Fruit fly (Drosophila melanogaster) whole organism: ENCODE data around the gene CG43052.

Experiments used
- CG8478 ChIP-seq: fragments of >200 bp; optimal IDR thresholded peaks from 2 replicates; lab custom pipeline; 2018; ENCODE audit warnings: inconsistent platforms
- Dll ChIP-seq: fragments of >200 bp; optimal IDR thresholded peaks from 2 replicates; lab custom pipeline; 2017
- EcR ChIP-seq, 2 experiments: fragments of >200 bp; optimal IDR thresholded peaks; 2 replicates each; lab custom pipeline; 2017; ENCODE audit warnings: missing biosample characterization in 2 of 2, missing genetic modification characterization in 2 of 2, missing genetic modification reagents in 2 of 2
- pan ChIP-seq: fragments of >200 bp; optimal IDR thresholded peaks from 2 replicates; lab custom pipeline; 2017
- psq ChIP-seq: fragments of >200 bp; optimal IDR thresholded peaks from 2 replicates; lab custom pipeline; 2017
- usp ChIP-seq: fragments of >200 bp; optimal IDR thresholded peaks from 2 replicates; lab custom pipeline; 2017; ENCODE audit warnings: missing biosample characterization, missing genetic modification characterization, mixed read lengths

The CG43052 gene

dm6 chr2L:14351441-14352127, at the start of gene CG43052:
Gene CG43052 (plus strand): TSS chr2L:14352077.
- TF ChIP-seq usp (GFP tag; lab: Kevin White, UChicago) (no peak), EcR (GFP tag; optimal IDR thresholded peaks at IDR 0.05; lab: Kevin White, UChicago) (no peak), pan (no peak), psq (lab: Kevin White, UChicago) (no peak), Dll (no peak), CG8478 (no peak)

- TF ChIP-seq pan (no peak), usp (GFP tag; lab: Kevin White, UChicago) (no peak), EcR (GFP tag; optimal IDR thresholded peaks at IDR 0.05; lab: Kevin White, UChicago) (no peak), Dll (no peak), psq (lab: Kevin White, UChicago) (no peak), CG8478 (no peak)
Observed at dm6 chr2L:14302478-14302877, 49.4 kb upstream of the CG43052 start.

DNA sequence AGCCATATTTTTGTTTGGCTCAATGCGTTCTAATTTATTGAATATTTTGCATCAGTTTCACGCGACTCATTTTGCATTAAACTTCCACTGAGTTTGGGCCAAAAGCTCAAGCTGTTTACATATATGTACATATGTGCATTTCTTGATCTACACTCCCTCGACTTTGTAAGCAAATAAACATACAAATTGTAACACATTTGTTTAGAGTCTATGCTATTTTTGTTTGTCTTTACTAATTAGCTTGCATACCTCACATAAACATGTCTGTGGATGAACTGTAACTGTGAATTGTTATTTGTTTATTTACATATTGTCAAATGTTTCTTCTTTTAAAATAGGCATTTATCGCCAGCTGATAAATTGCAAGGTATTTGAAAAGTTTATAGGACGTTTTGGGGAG, 44.4 kb upstream of the CG43052 start:
- TF ChIP-seq psq (lab: Kevin White, UChicago), result no peak

DNA sequence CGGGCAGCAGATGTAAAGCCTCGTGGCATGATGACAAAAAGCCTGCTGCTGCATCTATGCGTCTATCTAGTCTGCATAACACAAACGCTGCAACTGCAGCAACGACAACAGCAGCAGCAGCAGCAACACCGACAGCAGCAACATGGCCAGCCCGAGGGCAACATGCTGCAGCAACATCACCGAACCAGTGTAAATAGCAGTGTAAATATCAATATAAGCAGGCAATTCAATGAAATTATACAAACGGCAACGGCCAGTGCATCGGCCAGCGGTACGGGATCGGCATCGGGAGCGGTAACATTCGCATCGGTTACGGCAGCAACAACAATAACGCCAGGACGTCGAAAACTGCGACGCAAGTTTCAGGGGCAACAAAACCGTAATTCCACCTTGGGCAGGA, 43.6 kb upstream of the CG43052 start:
- TF ChIP-seq pan (no peak), Dll (no peak), CG8478 (no peak), psq (lab: Kevin White, UChicago) (no peak), EcR (GFP tag; optimal IDR thresholded peaks at IDR 0.05; lab: Kevin White, UChicago) (no peak), usp (GFP tag; lab: Kevin White, UChicago) (no peak)

- no peak for TF ChIP-seq Dll
- no peak for TF ChIP-seq usp (GFP tag; lab: Kevin White, UChicago)
- TF ChIP-seq psq (lab: Kevin White, UChicago), result no peak
- no peak for TF ChIP-seq EcR (GFP tag; optimal IDR thresholded peaks at IDR 0.05; lab: Kevin White, UChicago)
- TF ChIP-seq CG8478, result no peak
- no peak for TF ChIP-seq pan
Observed at dm6 chr2L:14308661-14309060, 43.2 kb upstream of the CG43052 start.

- TF ChIP-seq usp (GFP tag; lab: Kevin White, UChicago) (no peak), psq (lab: Kevin White, UChicago) (no peak), Dll (no peak), EcR (GFP tag; optimal IDR thresholded peaks at IDR 0.05; lab: Kevin White, UChicago) (no peak), pan (no peak), CG8478 (no peak)
Observed at dm6 chr2L:14316704-14317103, 35.2 kb upstream of the CG43052 start.

DNA sequence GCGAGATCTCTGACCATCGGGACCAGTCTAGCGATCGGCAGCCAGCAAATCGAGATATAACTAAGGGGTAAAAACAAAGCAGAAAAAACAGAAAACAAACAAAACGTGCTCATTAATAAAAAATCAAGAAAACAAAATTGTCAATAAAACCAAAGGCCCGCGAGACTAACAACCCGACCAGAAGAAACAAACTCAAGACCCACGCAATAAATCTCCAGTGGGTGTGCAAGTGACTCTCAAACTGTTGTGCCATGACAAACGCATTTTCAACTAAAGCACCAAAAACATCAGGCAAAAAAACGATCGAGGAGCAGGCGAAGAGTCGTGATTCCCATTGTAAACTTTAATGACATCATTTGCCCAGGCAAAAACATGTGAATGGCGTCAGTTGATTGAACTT, 33.9 kb upstream of the CG43052 start:
- TF ChIP-seq Dll (no peak), EcR (GFP tag; optimal IDR thresholded peaks at IDR 0.05; lab: Kevin White, UChicago) (no peak), psq (lab: Kevin White, UChicago) (no peak)

dm6 chr2L:14318600-14318999, 33.3 kb upstream of the CG43052 start:
- TF ChIP-seq EcR (GFP tag; optimal IDR thresholded peaks at IDR 0.05; lab: Kevin White, UChicago) (no peak), Dll (no peak), psq (lab: Kevin White, UChicago) (no peak), pan (no peak), usp (GFP tag; lab: Kevin White, UChicago) (no peak), CG8478 (no peak)

dm6 chr2L:14319005-14319404, 32.9 kb upstream of the CG43052 start:
- TF ChIP-seq pan, result no peak

dm6 chr2L:14333965-14334364, 17.9 kb upstream of the CG43052 start, which contains the start of gene CG33090:
Gene CG33090 (plus strand): TSS chr2L:14334158.
- TF ChIP-seq CG8478 (no peak), Dll (no peak), psq (lab: Kevin White, UChicago) (no peak), EcR (GFP tag; optimal IDR thresholded peaks at IDR 0.05; lab: Kevin White, UChicago) (no peak), pan (no peak), usp (GFP tag; lab: Kevin White, UChicago) (no peak)

DNA sequence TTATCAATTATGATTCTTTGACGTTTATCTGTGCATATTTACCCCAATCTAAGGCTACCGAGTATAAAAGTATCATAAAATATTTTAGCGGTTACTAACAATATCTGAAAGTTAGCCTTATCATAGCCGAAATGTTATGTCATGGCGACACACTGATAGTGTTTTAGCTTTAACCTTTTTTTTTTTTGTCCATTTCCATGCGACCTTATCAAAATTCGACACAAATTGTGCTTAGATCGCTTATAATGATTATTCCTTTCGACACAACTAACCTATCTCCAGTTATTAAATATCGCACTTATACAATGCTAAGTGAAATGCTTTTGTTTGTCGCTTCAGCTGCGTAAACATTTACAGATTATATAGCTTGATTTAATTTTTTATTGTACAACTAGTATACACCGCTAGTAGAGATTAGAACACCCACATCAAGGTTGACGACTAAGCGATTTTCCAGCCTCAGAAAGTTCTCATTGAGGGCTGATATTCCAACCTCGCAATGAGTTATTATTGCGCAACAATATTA, 15.5 kb upstream of the CG43052 start:
- TF ChIP-seq pan (no peak), usp (GFP tag; lab: Kevin White, UChicago) (no peak), EcR (GFP tag; optimal IDR thresholded peaks at IDR 0.05; lab: Kevin White, UChicago) (no peak), Dll (no peak)

DNA sequence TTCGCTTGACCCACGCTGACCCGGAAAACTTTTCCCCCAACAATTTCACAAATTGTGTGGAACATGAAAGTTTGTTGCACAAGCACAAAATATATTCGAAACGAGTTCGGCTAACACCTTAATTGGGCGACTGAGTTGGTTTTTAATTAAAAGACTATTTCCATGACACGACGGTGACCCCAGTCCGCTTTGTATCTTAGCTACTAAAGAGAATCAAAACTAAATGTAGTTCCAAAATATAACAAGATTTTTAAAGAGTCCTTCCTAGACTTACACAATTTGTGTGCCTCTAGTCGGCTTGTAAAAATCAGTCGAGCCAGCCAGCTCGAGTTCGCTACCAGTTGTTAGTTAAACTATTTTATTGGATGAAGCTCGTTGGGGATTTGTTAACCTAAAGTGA, 13.9 kb upstream of the CG43052 start, which contains the start of gene CG15286:
CG15286 (plus strand) TSS at position 301 of the 400 bp plus-strand sequence.
- TF ChIP-seq CG8478 (no peak), usp (GFP tag; lab: Kevin White, UChicago) (no peak), pan (no peak), psq (lab: Kevin White, UChicago) (no peak), EcR (GFP tag; optimal IDR thresholded peaks at IDR 0.05; lab: Kevin White, UChicago) (no peak)

dm6 chr2L:14340964-14341363, 10.9 kb upstream of the CG43052 start:
- TF ChIP-seq CG8478 (no peak), EcR (GFP tag; optimal IDR thresholded peaks at IDR 0.05; lab: Kevin White, UChicago) (no peak), Dll (no peak), usp (GFP tag; lab: Kevin White, UChicago) (no peak), psq (lab: Kevin White, UChicago) (no peak), pan (no peak)
